Worm (Caenorhabditis elegans): ENCODE measurements around the gene clec-123.
"Not testable (repeated sequence)": the region's sequence is repeated elsewhere in the genome, so short reads cannot be mapped to it uniquely, and the experiment has no call there.

DNA sequence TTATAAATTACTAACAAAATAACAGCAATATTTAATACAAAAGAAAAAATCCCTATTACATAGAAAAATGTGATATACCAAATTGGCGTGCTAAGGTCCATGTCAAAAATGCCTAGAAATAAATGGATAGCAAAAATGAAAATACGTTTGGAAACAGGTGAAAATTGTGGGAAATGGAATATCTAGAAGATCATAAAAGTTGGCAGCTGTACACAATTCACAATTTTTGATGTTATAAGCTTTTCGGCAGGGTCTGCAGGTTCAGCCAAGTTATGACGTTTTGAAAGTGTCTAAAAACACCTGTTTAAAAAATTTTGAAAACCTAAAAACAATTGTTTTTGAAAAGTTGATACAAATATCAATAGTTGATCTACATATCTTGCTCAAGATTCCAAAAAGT lies 28.8 kb downstream of the clec-123 start, which contains the start of gene sri-42:
- not testable (repeated sequence) for TF ChIP-seq mdt-29 (GFP tag; IDR thresholded peaks at IDR 0.05); hmg-1.1 (GFP tag; IDR thresholded peaks at IDR 0.05); lin-15B (tag; optimal IDR thresholded peaks at IDR 0.05)
